Worm (Caenorhabditis elegans) whole organism, young adult: ENCODE data around the gene str-2.

Source experiments
- B0035.1 ChIP-seq: sonication (generic microtip); optimal IDR thresholded peaks from 2 replicates; lab custom pipeline; 2016; ENCODE audit warnings: missing genetic modification characterization, mild to moderate bottlenecking, missing compliant biosample characterization, missing genotype, missing genetic modification reagents
- F57A8.1 ChIP-seq: fragments of 200-800 bp; sonication (Bioruptor generic); optimal IDR thresholded peaks from 2 replicates; lab custom pipeline; 2018; ENCODE audit warnings: mild to moderate bottlenecking, missing genetic modification characterization, moderate library complexity, missing compliant biosample characterization
- akir-1 ChIP-seq: fragments of 200-800 bp; sonication (Bioruptor generic); optimal IDR thresholded peaks from 2 replicates; lab custom pipeline; 2018; ENCODE audit warnings: mild to moderate bottlenecking, missing genetic modification characterization, moderate library complexity, missing compliant biosample characterization
- ceh-40 ChIP-seq: fragments of 200-800 bp; sonication (Bioruptor generic); IDR thresholded peaks from 2 replicates; pipeline ENCODE4 v1.3.6; 2022; ENCODE audit warnings: missing genetic modification characterization, missing compliant biosample characterization
- ceh-79 ChIP-seq: sonication (generic microtip); optimal IDR thresholded peaks from 2 replicates; lab custom pipeline; 2017; ENCODE audit warnings: mild to moderate bottlenecking, missing genetic modification characterization, missing compliant biosample characterization
- efl-1 ChIP-seq: fragments of 150-350 bp; optimal IDR thresholded peaks from 2 replicates; lab custom pipeline; 2014; ENCODE audit warnings: missing biosample characterization, missing genetic modification reagents, missing genetic modification characterization
- gei-17 ChIP-seq: fragments of 200-800 bp; sonication (Bioruptor generic); optimal IDR thresholded peaks from 2 replicates; lab custom pipeline; 2018; ENCODE audit warnings: mild to moderate bottlenecking, missing genetic modification characterization, missing compliant biosample characterization
- lin-26 ChIP-seq: fragments of 200-800 bp; sonication (Bioruptor generic); IDR thresholded peaks from 2 replicates; pipeline ENCODE4 v1.3.6; 2022; ENCODE audit warnings: missing genetic modification reagents, missing genetic modification characterization, missing compliant biosample characterization
- lsl-1 ChIP-seq: fragments of 200-800 bp; sonication (Bioruptor generic); optimal IDR thresholded peaks from 2 replicates; lab custom pipeline; 2018; ENCODE audit warnings: mild to moderate bottlenecking, missing genetic modification characterization, moderate library complexity, missing compliant biosample characterization
- snpc-4 ChIP-seq, 5 experiments: fragments of 150-350 bp in 1 of 5; sonication (generic microtip) in 4 of 5; optimal IDR thresholded peaks; 2 replicates each; lab custom pipeline; 2014 to 2018; ENCODE audit warnings: missing genetic modification characterization in 5 of 5, missing biosample characterization in 3 of 5, antibody characterized with exemption in 2 of 5, mild to moderate bottlenecking in 2 of 5, missing compliant biosample characterization in 2 of 5, missing genotype in 2 of 5, moderate library complexity in 2 of 5, missing genetic modification reagents in 1 of 5
- unc-130 ChIP-seq: sonication (generic microtip); optimal IDR thresholded peaks from 2 replicates; lab custom pipeline; 2016; ENCODE audit warnings: missing genetic modification reagents, missing genetic modification characterization, missing compliant biosample characterization
- unc-62 ChIP-seq: fragments of 150-350 bp; optimal IDR thresholded peaks from 2 replicates; lab custom pipeline; 2014; ENCODE audit warnings: missing biosample characterization, missing genetic modification reagents, missing genetic modification characterization

ce11 chrV:9833900-9834299, 9.9 kb upstream of the str-2 start, which contains the start of gene sru-40:
- TF ChIP-seq akir-1 (GFP tag; lab: Kevin White, UChicago) (no peak), ceh-40 (GFP tag; lab: Robert Waterston, UW) (no peak), F57A8.1 (GFP tag; lab: Kevin White, UChicago) (no peak), lsl-1 (no peak), lin-26 (no peak), efl-1 (GFP tag; lab: Kevin White, UChicago) (no peak), unc-130 (GFP tag; lab: Kevin White, UChicago) (no peak), gei-17 (no peak), ceh-79 (tag; lab: Kevin White, UChicago) (no peak), snpc-4 (GFP tag; optimal IDR thresholded peaks at IDR 0.05; lab: Kevin White, UChicago) (no peak), snpc-4 (tag; optimal IDR thresholded peaks at IDR 0.05; lab: Kevin White, UChicago) (no peak), unc-62 (GFP tag; lab: Kevin White, UChicago) (no peak), B0035.1 (tag; lab: Kevin White, UChicago) (no peak)
